Fruit fly (Drosophila melanogaster): ENCODE data around the gene TfIIFalpha.

The TfIIFalpha gene

DNA sequence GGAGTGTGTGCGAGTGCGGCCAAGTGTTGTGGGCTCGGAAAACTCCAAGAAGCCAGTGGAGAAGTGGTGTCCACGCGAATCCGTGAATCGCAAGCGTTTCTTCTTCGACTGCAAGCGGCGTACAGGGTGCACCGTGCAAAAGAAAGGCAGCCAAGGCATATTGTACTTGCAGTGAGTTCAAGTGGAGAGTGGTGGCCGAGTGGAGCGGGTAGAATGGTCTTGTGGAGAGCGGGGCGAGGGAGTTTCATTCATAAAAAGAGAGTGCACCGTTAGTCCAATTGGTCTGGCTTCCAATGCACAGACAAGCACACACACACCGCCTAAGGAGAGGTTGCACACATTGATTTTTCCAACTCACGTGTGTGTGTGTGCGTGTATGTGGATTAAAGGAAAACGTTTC, 29.1 kb upstream of the TfIIFalpha start (continued):
- no peak for TF ChIP-seq HmgZ (tag; optimal IDR thresholded peaks at IDR 0.05)
- TF ChIP-seq Optix (GFP tag; IDR thresholded peaks at IDR 0.05): no peak
- TF ChIP-seq cad (GFP tag; optimal IDR thresholded peaks at IDR 0.05): peak; percentile 61
- peak; percentile 79 for TF ChIP-seq pros (GFP tag; optimal IDR thresholded peaks at IDR 0.05)
- no peak for TF ChIP-seq hbn (GFP tag; IDR thresholded peaks at IDR 0.05; ENCODE audit: partially characterized antibody)
- peak; percentile 35 for TF ChIP-seq nom (GFP tag; optimal IDR thresholded peaks at IDR 0.05)
- TF ChIP-seq vfl (GFP tag; optimal IDR thresholded peaks at IDR 0.05): no peak
- peak; percentile 13; the same call in 1 of the 2 replicates for TF ChIP-seq MBD-R2 (GFP tag; IDR thresholded peaks at IDR 0.05)
- TF ChIP-seq HLH4C (GFP tag; IDR thresholded peaks at IDR 0.05; ENCODE audit: partially characterized antibody): no peak
- TF ChIP-seq trh (GFP tag; optimal IDR thresholded peaks at IDR 0.05): no peak
- peak; percentile 72 for TF ChIP-seq CG4617 (GFP tag; optimal IDR thresholded peaks at IDR 0.05; ENCODE audit: borderline replicate concordance)
- TF ChIP-seq HLHmδ (GFP tag; optimal IDR thresholded peaks at IDR 0.05): peak; percentile 20
- 0 out of 3 replicates have a peak, but pooled peaks have one; percentile 4 for TF ChIP-seq otp (GFP tag; IDR thresholded peaks at IDR 0.05)
- no peak for TF ChIP-seq CG8924 (tag; optimal IDR thresholded peaks at IDR 0.05)
- no peak for TF ChIP-seq CG14965 (GFP tag; optimal IDR thresholded peaks at IDR 0.05; ENCODE audit: borderline replicate concordance)
- no peak for TF ChIP-seq CG13775 (GFP tag; optimal IDR thresholded peaks at IDR 0.05)
- TF ChIP-seq kni (GFP tag; optimal IDR thresholded peaks at IDR 0.05): peak; percentile 21
- TF ChIP-seq crol (GFP tag; IDR thresholded peaks at IDR 0.05): peak; percentile 61
- peak; percentile 85 for TF ChIP-seq cg (GFP tag; optimal IDR thresholded peaks at IDR 0.05)
- TF ChIP-seq Elba2 (GFP tag; optimal IDR thresholded peaks at IDR 0.05): peak; percentile 56
- no peak; the same call in 2 of the 3 replicates for TF ChIP-seq CG11695 (GFP tag; IDR thresholded peaks at IDR 0.05)
- TF ChIP-seq lov (optimal IDR thresholded peaks at IDR 0.05): no peak
- TF ChIP-seq lov (GFP tag; IDR thresholded peaks at IDR 0.05): no peak
- no peak; the same call in 1 of the 2 replicates for TF ChIP-seq bbx (GFP tag; IDR thresholded peaks at IDR 0.05; ENCODE audit: partially characterized antibody)
- TF ChIP-seq CG31224 (GFP tag; IDR thresholded peaks at IDR 0.05): no peak
- no peak for TF ChIP-seq CG15514 (GFP tag; optimal IDR thresholded peaks at IDR 0.05)
- TF ChIP-seq Dad (GFP tag; optimal IDR thresholded peaks at IDR 0.05): no peak
- TF ChIP-seq CG8359 (GFP tag; optimal IDR thresholded peaks at IDR 0.05; ENCODE audit: borderline replicate concordance): peak; percentile 43
- no peak for TF ChIP-seq pnt (GFP tag; optimal IDR thresholded peaks at IDR 0.05)
- TF ChIP-seq tup (GFP tag; optimal IDR thresholded peaks at IDR 0.05): no peak
- peak; percentile 84 for TF ChIP-seq onecut (GFP tag; IDR thresholded peaks at IDR 0.05)
- peak; percentile 4 for TF ChIP-seq D (optimal IDR thresholded peaks at IDR 0.05)
- TF ChIP-seq D (GFP tag; optimal IDR thresholded peaks at IDR 0.05): no peak

DNA sequence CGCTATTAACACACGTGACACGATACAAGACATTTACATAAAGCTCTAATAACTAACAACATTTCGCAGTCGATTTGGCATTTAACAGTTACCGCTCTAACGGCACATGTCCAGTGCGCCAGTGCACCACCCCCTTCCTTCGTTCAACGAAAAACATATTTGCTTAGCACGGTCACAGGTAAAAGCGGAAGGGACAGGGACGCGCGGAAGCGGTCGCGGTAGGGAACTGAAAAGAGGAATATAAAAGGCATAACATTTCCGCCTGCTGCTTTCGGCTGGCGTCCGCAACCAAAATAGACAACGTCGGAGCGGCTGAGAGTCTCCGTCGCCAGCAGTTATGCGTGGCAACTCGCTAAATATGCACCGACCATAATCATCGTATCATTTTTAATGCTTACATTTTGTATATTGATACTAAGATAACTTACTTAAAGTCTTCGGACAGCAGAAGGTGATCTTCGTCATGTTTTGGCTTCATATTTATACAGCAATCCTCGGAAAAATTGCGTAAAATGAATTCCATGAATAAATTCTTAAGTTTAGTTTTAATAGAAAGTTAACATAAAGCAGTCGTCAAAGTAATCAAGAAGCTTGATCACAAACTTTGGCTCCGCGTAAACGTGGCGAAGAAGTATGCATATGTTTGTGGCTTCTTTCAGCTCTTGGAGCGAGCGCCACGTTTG, 28.4 kb upstream of the TfIIFalpha start:
- no peak for TF ChIP-seq B-H2 (GFP tag; optimal IDR thresholded peaks at IDR 0.05)
- TF ChIP-seq D (optimal IDR thresholded peaks at IDR 0.05): no peak
- peak; percentile 44 for TF ChIP-seq D (GFP tag; optimal IDR thresholded peaks at IDR 0.05)
- no peak for TF ChIP-seq CG32767 (GFP tag; IDR thresholded peaks at IDR 0.05)
- no peak for TF ChIP-seq al (GFP tag; IDR thresholded peaks at IDR 0.05)
- peak; percentile 38 for TF ChIP-seq CG7839 (tag; optimal IDR thresholded peaks at IDR 0.05)
- no peak for TF ChIP-seq z (GFP tag; IDR thresholded peaks at IDR 0.05)
- no peak for TF ChIP-seq kay (GFP tag; optimal IDR thresholded peaks at IDR 0.05)
- TF ChIP-seq slp2 (GFP tag; optimal IDR thresholded peaks at IDR 0.05): peak; percentile 13
- peak; percentile 36; the same call in 1 of the 2 replicates for TF ChIP-seq CG6689 (GFP tag; IDR thresholded peaks at IDR 0.05)
- peak; percentile 49 for TF ChIP-seq cwo (GFP tag; optimal IDR thresholded peaks at IDR 0.05)
- TF ChIP-seq CG13424 (tag; optimal IDR thresholded peaks at IDR 0.05): peak; percentile 56
- peak; percentile 36 for TF ChIP-seq CG17829 (tag; optimal IDR thresholded peaks at IDR 0.05)
- peak; percentile 25; the same call in 1 of the 2 replicates for TF ChIP-seq tna (GFP tag; IDR thresholded peaks at IDR 0.05; ENCODE audit: partially characterized antibody)
- TF ChIP-seq ci (GFP tag; IDR thresholded peaks at IDR 0.05): peak; percentile 12; the same call in 1 of the 3 replicates
- TF ChIP-seq CG30403 (GFP tag; optimal IDR thresholded peaks at IDR 0.05): peak; percentile 13
- TF ChIP-seq CG9215 (GFP tag; IDR thresholded peaks at IDR 0.05): no peak
- TF ChIP-seq CG4820 (GFP tag; optimal IDR thresholded peaks at IDR 0.05): peak; percentile 77
- no peak for TF ChIP-seq CG11093 (GFP tag; IDR thresholded peaks at IDR 0.05)
- no peak for TF ChIP-seq esg (GFP tag; conservative IDR thresholded peaks at IDR 0.05)

All from whole organism, embryonic.